Worm (Caenorhabditis elegans): ENCODE measurements around the gene C05D10.4.

The C05D10.4 gene

DNA sequence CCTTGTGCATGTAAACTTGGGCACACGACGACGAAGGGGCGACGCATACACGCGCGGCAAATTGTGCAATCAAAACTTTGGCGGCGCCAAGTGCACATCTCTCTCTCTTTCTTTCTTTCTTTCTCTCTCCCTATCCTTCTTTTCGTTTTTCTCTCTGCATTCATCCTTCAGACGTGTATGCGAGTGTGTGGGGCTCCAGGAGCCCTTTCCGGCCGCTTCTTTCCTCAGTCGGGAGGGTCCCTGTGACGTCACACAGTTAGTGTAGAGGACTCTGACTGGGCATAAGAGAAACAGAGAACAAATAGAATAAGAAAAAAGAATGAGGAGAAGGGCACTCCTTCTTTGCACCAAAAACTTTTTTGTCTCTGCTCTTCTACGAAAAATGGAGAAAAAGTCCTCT is 34.8 kb upstream of the C05D10.4 start:
- TF ChIP-seq aha-1 (tag; optimal IDR thresholded peaks at IDR 0.05) (no peak), nhr-11 (tag; optimal IDR thresholded peaks at IDR 0.05) (no peak), unc-30 (tag; optimal IDR thresholded peaks at IDR 0.05) (no peak), nhr-28 (tag; optimal IDR thresholded peaks at IDR 0.05) (no peak), skn-1 (tag; optimal IDR thresholded peaks at IDR 0.05) (no peak), dsc-1 (tag; optimal IDR thresholded peaks at IDR 0.05) (peak; percentile 55), nhr-19 (GFP tag; conservative IDR thresholded peaks at IDR 0.05) (peak; percentile 44), ceh-82 (tag; optimal IDR thresholded peaks at IDR 0.05) (peak; percentile 3 to 82 (median 78)), ceh-90 (tag; optimal IDR thresholded peaks at IDR 0.05) (no peak), lir-3 (tag; optimal IDR thresholded peaks at IDR 0.05; ENCODE audit: poor library complexity) (peak; percentile 2), pag-3 (tag; optimal IDR thresholded peaks at IDR 0.05; ENCODE audit: borderline replicate concordance, insufficient read depth) (no peak), lin-15B (tag; optimal IDR thresholded peaks at IDR 0.05) (no peak), nhr-76 (tag; optimal IDR thresholded peaks at IDR 0.05) (no peak), lin-39 (tag; optimal IDR thresholded peaks at IDR 0.05) (no peak), C34B4.2 (tag; optimal IDR thresholded peaks at IDR 0.05) (no peak), mdl-1 (tag; optimal IDR thresholded peaks at IDR 0.05) (peak in 1 of 2 experiments; percentile 57), snu-23 (GFP tag; optimal IDR thresholded peaks at IDR 0.05) (peak; percentile 71), fkh-4 (tag; optimal IDR thresholded peaks at IDR 0.05; ENCODE audit: borderline replicate concordance) (no peak), nhr-85 (tag) (no peak), zag-1 (tag; optimal IDR thresholded peaks at IDR 0.05) (no peak), efl-1 (optimal IDR thresholded peaks at IDR 0.05) (peak; percentile 47 to 55), efl-1 (GFP tag; optimal IDR thresholded peaks at IDR 0.05 in 1 of 2) (peak in 1 of 2 experiments; percentile 35), sox-4 (tag; optimal IDR thresholded peaks at IDR 0.05) (no peak), mab-9 (GFP tag; IDR thresholded peaks at IDR 0.05) (0 out of 2 replicates have a peak, but pooled peaks have one; percentile 31), nhr-77 (tag; optimal IDR thresholded peaks at IDR 0.05) (no peak), C04F5.9 (tag; optimal IDR thresholded peaks at IDR 0.05) (no peak), swsn-7 (tag; optimal IDR thresholded peaks at IDR 0.05) (peak; percentile 77), ces-1 (GFP tag; optimal IDR thresholded peaks at IDR 0.05) (peak; percentile 59), unc-98 (GFP tag; IDR thresholded peaks at IDR 0.05) (no peak), elt-3 (tag; optimal IDR thresholded peaks at IDR 0.05) (no peak), unc-86 (tag; optimal IDR thresholded peaks at IDR 0.05) (peak; percentile 87), ama-1 (optimal IDR thresholded peaks at IDR 0.05) (no peak), nhr-20 (tag; optimal IDR thresholded peaks at IDR 0.05) (peak; percentile 22), pax-3 (tag; optimal IDR thresholded peaks at IDR 0.05) (no peak), lin-13 (GFP tag; optimal IDR thresholded peaks at IDR 0.05) (peak; percentile 65), fkh-8 (tag; optimal IDR thresholded peaks at IDR 0.05) (peak; percentile 69), fos-1 (tag; optimal IDR thresholded peaks at IDR 0.05) (peak; percentile 5), unc-62 (GFP tag; optimal IDR thresholded peaks at IDR 0.05) (no peak), Y116A8C.19 (tag; optimal IDR thresholded peaks at IDR 0.05; ENCODE audit: borderline replicate concordance) (no peak), nhr-237 (tag; optimal IDR thresholded peaks at IDR 0.05) (no peak), rnt-1 (tag; optimal IDR thresholded peaks at IDR 0.05) (peak; percentile 71), zip-4 (GFP tag; optimal IDR thresholded peaks at IDR 0.05) (peak; percentile 27), lin-14 (GFP tag; optimal IDR thresholded peaks at IDR 0.05) (peak; percentile 98), isw-1 (GFP tag; IDR thresholded peaks at IDR 0.05) (peak; percentile 47; the same call in 1 of the 2 replicates), fkh-10 (GFP tag; optimal IDR thresholded peaks at IDR 0.05) (peak; percentile 96), tbx-2 (tag; optimal IDR thresholded peaks at IDR 0.05) (peak; percentile 77), nhr-47 (tag; optimal IDR thresholded peaks at IDR 0.05) (peak; percentile 69), blmp-1 (tag; optimal IDR thresholded peaks at IDR 0.05) (no peak), ceh-63 (GFP tag; optimal IDR thresholded peaks at IDR 0.05) (no peak), aly-2 (tag; optimal IDR thresholded peaks at IDR 0.05) (no peak), dpl-1 (GFP tag; optimal IDR thresholded peaks at IDR 0.05) (peak in 2 of 3 experiments; percentile 17 to 29), nhr-71 (tag; optimal IDR thresholded peaks at IDR 0.05) (peak; percentile 89), egl-27 (tag; optimal IDR thresholded peaks at IDR 0.05) (peak in 1 of 2 experiments; percentile 48), ets-5 (GFP tag; IDR thresholded peaks at IDR 0.05) (no peak)

All from whole organism, L1 larva.